Worm (Caenorhabditis elegans): ENCODE results near the gene B0554.1.

ce11 chrV:472589-472988 lies 34.4 kb downstream of the B0554.1 start, which contains the start of gene srt-31:
- TF ChIP-seq Y75B8A.6 (GFP tag; IDR thresholded peaks at IDR 0.05): no peak
- no peak for TF ChIP-seq aly-2 (tag; optimal IDR thresholded peaks at IDR 0.05)
- no peak for TF ChIP-seq tra-1 (GFP tag; IDR thresholded peaks at IDR 0.05)
- TF ChIP-seq ceh-82 (tag; optimal IDR thresholded peaks at IDR 0.05): no peak
- TF ChIP-seq dve-1 (tag; optimal IDR thresholded peaks at IDR 0.05; ENCODE audit: insufficient read depth): no peak
- no peak for TF ChIP-seq ceh-62 (tag; optimal IDR thresholded peaks at IDR 0.05)
- no peak for TF ChIP-seq nhr-11 (tag; optimal IDR thresholded peaks at IDR 0.05)
- no peak for TF ChIP-seq F37D6.2 (tag; optimal IDR thresholded peaks at IDR 0.05)
- TF ChIP-seq unc-62 (GFP tag; optimal IDR thresholded peaks at IDR 0.05 in 1 of 2): no peak
- no peak for TF ChIP-seq unc-62 (tag; optimal IDR thresholded peaks at IDR 0.05)

Data from whole organism, L4 larva.